Worm (Caenorhabditis elegans): ENCODE results near the gene C39D10.1.

The C39D10.1 gene

DNA sequence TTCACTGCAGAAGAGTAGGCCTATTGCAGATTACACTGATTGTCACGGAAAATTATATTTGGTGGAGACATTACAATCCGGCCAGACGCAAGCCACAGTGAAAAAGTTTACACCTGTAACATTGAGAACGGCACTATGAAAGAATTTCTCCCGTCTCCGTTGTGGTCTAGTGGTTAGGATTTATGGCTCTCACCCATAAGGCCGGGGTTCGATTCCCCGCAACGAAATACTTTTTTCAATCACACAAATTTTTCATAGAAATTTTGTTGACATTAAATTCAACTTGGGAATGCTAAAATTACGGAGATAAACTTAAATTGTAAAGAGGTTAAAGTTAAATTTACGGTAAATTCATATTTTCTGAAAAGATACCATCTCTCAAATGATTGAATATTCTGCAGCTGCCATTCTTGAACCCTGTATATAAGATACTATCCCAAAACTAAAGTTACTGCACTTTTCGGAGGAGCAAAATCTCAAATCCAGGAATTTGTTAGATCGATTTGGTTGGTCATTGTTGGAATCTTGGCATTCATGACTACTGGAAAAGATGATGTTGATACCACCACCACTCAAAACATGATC is at the start of gene C39D10.1:
Gene C39D10.1 (plus strand): TSS at position 535 of the 585 bp plus-strand sequence.
- TF ChIP-seq dao-5 (tag; optimal IDR thresholded peaks at IDR 0.05) (no peak), W03F9.2 (tag; optimal IDR thresholded peaks at IDR 0.05) (peak; percentile 4), him-1 (tag; optimal IDR thresholded peaks at IDR 0.05) (no peak)

DNA sequence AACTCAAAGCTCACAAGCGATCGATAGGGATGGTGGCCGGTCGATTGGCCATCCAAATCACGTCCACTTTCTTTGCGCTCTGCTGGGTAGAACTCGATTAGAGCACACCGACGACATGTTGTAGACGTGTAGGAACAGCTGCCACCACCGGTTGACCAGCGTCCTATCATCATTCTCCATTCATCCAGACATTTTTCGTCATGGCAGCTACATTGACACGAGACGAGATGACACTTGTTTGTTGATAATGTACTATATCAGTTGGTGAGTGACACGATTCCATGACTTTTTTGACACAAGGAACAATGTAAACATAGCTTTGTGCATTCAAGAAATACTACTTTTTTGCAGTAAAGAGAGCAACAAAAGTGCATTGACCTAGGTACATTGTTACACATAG is 40.3 kb upstream of the C39D10.1 start:
- TF ChIP-seq W03F9.2 (tag; optimal IDR thresholded peaks at IDR 0.05) (no peak), dao-5 (tag; optimal IDR thresholded peaks at IDR 0.05) (no peak), him-1 (tag; optimal IDR thresholded peaks at IDR 0.05) (no peak)

- TF ChIP-seq W03F9.2 (tag; optimal IDR thresholded peaks at IDR 0.05) = no peak
- TF ChIP-seq him-1 (tag; optimal IDR thresholded peaks at IDR 0.05) = no peak
- TF ChIP-seq dao-5 (tag; optimal IDR thresholded peaks at IDR 0.05) = no peak
Observed at ce11 chrX:7867307-7867706, 39.5 kb upstream of the C39D10.1 start.

- no peak for TF ChIP-seq him-1 (tag; optimal IDR thresholded peaks at IDR 0.05)
- no peak for TF ChIP-seq dao-5 (tag; optimal IDR thresholded peaks at IDR 0.05)
- no peak for TF ChIP-seq W03F9.2 (tag; optimal IDR thresholded peaks at IDR 0.05)
Observed at ce11 chrX:7873350-7873749, 33.4 kb upstream of the C39D10.1 start.

ce11 chrX:7875854-7876253 is 30.9 kb upstream of the C39D10.1 start, which contains the start of gene cca-1:
Gene cca-1, minus strand, starts transcription at chrX:7875954.
- TF ChIP-seq dao-5 (tag; optimal IDR thresholded peaks at IDR 0.05) = no peak
- TF ChIP-seq W03F9.2 (tag; optimal IDR thresholded peaks at IDR 0.05) = no peak
- no peak for TF ChIP-seq him-1 (tag; optimal IDR thresholded peaks at IDR 0.05)

DNA sequence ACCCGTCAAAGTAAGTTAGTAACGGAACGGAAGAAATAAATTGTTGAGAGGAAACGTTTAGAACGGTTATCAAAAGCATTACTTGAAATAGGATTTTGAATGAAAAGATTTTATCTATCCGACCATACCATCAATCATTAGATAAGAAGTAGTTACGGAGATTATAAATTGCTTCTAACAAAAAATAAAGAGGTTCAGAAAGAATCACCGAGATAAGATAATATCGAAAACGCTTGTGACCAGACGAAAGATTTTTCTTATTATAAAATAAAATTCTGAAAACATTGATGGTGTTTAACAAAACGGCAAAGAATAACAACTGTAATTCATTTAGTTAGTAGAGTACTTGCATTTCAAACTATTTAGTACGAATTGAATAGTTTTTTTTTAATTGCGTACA is 25.9 kb upstream of the C39D10.1 start, which contains the start of gene C39D10.8:
Gene C39D10.8 (minus strand): TSS at position 101 of the 400 bp plus-strand sequence.
- TF ChIP-seq dao-5 (tag; optimal IDR thresholded peaks at IDR 0.05) = no peak
- no peak for TF ChIP-seq W03F9.2 (tag; optimal IDR thresholded peaks at IDR 0.05)
- TF ChIP-seq him-1 (tag; optimal IDR thresholded peaks at IDR 0.05) = no peak

ce11 chrX:7881307-7881706 is 25.5 kb upstream of the C39D10.1 start:
- TF ChIP-seq dao-5 (tag; optimal IDR thresholded peaks at IDR 0.05) (no peak), him-1 (tag; optimal IDR thresholded peaks at IDR 0.05) (no peak), W03F9.2 (tag; optimal IDR thresholded peaks at IDR 0.05) (no peak)

DNA sequence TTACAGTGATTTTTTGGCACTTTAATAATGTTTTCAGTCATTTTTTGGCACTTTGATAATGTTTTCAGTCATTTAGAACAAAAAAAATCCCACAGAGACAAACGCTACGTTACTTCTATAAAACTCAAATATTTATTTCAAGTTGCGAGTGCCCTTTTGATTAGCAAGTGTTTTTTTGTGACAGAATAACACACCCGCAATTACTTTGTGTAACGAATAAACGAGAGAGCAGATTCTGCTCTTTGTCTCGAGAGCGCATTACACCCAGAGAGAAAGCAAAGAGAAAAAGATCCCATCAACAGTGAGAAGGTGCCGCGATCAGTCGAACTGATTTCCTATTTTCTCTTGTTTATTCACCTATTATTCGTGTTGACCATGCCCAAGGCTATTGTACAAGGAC is 22.8 kb upstream of the C39D10.1 start, which contains the start of gene pcyt-2.2:
Gene pcyt-2.2 (plus strand): TSS at position 301 of the 400 bp plus-strand sequence.
- TF ChIP-seq W03F9.2 (tag; optimal IDR thresholded peaks at IDR 0.05) (no peak), him-1 (tag; optimal IDR thresholded peaks at IDR 0.05) (no peak), dao-5 (tag; optimal IDR thresholded peaks at IDR 0.05) (no peak)

DNA sequence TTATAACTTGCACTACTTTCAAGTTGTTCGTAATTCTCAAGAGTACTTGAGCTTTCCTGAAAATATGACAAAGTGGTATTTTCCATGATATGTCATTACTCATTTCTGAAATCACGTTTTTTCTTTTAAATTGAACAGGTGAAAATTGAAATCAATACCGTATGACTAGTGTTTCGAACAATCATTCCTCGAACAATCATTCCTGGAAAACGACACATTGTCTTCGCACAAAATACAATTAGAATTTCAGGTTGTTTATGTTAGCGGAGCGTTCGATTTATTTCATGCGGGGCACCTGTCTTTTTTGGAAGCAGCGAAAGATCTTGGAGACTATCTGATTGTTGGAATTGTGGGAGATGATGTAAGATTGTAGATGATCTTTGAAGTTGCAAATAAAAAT is 20.6 kb upstream of the C39D10.1 start:
- TF ChIP-seq dao-5 (tag; optimal IDR thresholded peaks at IDR 0.05) (no peak), W03F9.2 (tag; optimal IDR thresholded peaks at IDR 0.05) (no peak), him-1 (tag; optimal IDR thresholded peaks at IDR 0.05) (no peak)

- TF ChIP-seq W03F9.2 (tag; optimal IDR thresholded peaks at IDR 0.05) = no peak
- TF ChIP-seq dao-5 (tag; optimal IDR thresholded peaks at IDR 0.05) = no peak
Observed at ce11 chrX:7888915-7889314, 17.8 kb upstream of the C39D10.1 start, which contains the start of gene C39D10.2. Gene C39D10.2, plus strand, starts transcription at chrX:7889215.

DNA sequence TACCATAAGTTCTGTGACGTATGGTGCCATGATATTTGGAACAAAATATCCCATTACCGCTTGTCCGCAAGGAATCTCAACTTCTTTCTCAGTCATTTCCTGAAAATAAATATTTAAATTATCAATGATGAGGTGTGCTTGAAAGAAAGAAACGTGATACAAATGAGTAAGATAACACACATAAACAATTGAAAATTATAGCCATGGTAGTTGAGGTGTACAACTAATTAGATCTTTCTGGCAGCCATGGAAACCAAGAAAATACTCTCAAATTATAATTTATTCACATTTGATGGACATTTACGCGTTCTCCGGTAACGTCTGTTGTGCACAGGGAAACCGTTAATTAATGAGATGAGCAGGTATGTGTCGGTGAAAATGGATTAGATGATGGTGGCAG is 14.5 kb upstream of the C39D10.1 start, which contains the start of gene C39D10.5:
Gene C39D10.5 (minus strand): TSS at position 101 of the 400 bp plus-strand sequence.
- TF ChIP-seq W03F9.2 (tag; optimal IDR thresholded peaks at IDR 0.05) = no peak

DNA sequence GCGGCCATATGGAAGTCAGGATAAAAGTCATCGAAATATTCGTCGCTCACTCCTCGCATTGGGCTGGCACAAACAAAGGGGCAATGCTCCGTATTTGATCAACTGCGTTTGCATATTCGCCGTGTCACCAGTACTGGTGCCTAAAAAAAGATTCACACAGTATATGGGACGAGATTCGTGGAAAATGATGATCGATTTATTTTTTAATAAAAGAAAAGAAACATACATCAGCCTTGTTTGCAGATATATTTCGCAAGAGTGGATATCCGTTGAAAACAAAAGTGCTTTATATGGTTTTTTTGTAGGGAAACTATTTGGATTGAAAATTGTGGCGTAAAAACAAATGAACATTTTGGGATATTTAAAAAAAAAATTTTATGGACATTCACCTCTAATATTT is 9.1 kb upstream of the C39D10.1 start, which contains the start of gene latd-1:
Gene latd-1 (minus strand): TSS at position 101 of the 400 bp plus-strand sequence.
- TF ChIP-seq dao-5 (tag; optimal IDR thresholded peaks at IDR 0.05) (no peak), W03F9.2 (tag; optimal IDR thresholded peaks at IDR 0.05) (no peak), him-1 (tag; optimal IDR thresholded peaks at IDR 0.05) (no peak)

ce11 chrX:7898131-7898530 is 8.6 kb upstream of the C39D10.1 start:
- TF ChIP-seq W03F9.2 (tag; optimal IDR thresholded peaks at IDR 0.05) = peak; percentile 5
- TF ChIP-seq dao-5 (tag; optimal IDR thresholded peaks at IDR 0.05) = no peak

- TF ChIP-seq dao-5 (tag; optimal IDR thresholded peaks at IDR 0.05) = no peak
- no peak for TF ChIP-seq W03F9.2 (tag; optimal IDR thresholded peaks at IDR 0.05)
- TF ChIP-seq him-1 (tag; optimal IDR thresholded peaks at IDR 0.05) = no peak
Observed at ce11 chrX:7900180-7900579, 6.6 kb upstream of the C39D10.1 start.

DNA sequence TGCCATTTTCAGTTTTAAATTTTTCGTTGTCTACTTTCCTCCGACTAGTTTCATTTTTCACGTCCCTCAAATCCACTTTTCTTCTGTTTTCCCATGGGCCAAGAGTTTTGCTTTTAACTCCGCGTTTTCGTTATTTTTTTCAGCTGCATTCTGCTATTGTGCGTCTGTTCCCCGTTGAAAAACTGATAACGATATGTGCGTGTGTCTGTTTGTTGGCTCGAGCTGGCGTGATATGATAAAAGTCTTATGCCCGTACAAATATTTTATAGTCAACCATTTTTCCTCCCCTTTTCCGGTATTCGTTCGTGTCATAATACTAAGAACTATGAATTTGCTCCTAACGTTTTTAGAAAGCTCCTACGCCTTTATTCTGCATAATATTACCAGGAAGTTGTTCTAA is 4.9 kb upstream of the C39D10.1 start:
- TF ChIP-seq him-1 (tag; optimal IDR thresholded peaks at IDR 0.05) (no peak), dao-5 (tag; optimal IDR thresholded peaks at IDR 0.05) (no peak), W03F9.2 (tag; optimal IDR thresholded peaks at IDR 0.05) (no peak)

All from whole organism, L4/young adult.